Worm (Caenorhabditis elegans): Measurements from ENCODE around the gene srh-48.

Gene srh-48

DNA sequence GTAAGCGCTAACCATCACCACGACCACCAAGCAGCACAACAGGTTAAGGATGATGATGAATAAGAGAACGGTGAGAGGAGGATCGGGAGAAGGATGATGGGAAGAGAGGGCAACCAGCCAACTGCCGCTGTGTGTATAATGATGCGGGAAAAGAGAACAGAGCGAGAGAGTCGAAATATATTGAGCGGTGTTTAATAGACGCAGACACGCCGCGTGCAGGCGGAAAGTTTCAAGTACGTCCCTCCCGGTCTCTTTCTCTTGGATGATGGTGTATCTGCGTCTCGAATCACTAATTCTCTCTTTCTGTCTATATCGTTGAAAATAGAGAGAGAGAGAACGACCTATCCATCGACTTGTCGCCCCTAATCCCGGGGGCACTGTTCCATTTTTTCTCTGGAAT, 23.2 kb upstream of the srh-48 start (continued):
- TF ChIP-seq aptf-3 (GFP tag; IDR thresholded peaks at IDR 0.05) (no peak), chd-7 (tag; optimal IDR thresholded peaks at IDR 0.05) (no peak), F22D6.2 (tag; optimal IDR thresholded peaks at IDR 0.05) (no peak), mcd-1 (GFP tag; IDR thresholded peaks at IDR 0.05) (no peak), nhr-120 (GFP tag; IDR thresholded peaks at IDR 0.05) (no peak), Y53G8AR.9 (GFP tag; conservative IDR thresholded peaks at IDR 0.05) (no peak), efl-1 (GFP tag; optimal IDR thresholded peaks at IDR 0.05) (no peak), snpc-1.3 (tag; optimal IDR thresholded peaks at IDR 0.05; ENCODE audit: insufficient read depth) (no peak), Y95B8A.8 (GFP tag; IDR thresholded peaks at IDR 0.05) (no peak), Y79H2A.3 (GFP tag; conservative IDR thresholded peaks at IDR 0.05) (no peak), nfyb-1 (GFP tag; IDR thresholded peaks at IDR 0.05) (0 out of 2 replicates have a peak, but pooled peaks have one; percentile 54), attf-5 (GFP tag; optimal IDR thresholded peaks at IDR 0.05) (peak; percentile 39), ceh-27 (GFP tag; optimal IDR thresholded peaks at IDR 0.05) (peak; percentile 10), F33H1.4 (GFP tag; IDR thresholded peaks at IDR 0.05) (no peak), madf-8 (GFP tag; conservative IDR thresholded peaks at IDR 0.05) (no peak), athp-1 (tag; optimal IDR thresholded peaks at IDR 0.05) (no peak), lin-54 (GFP tag; optimal IDR thresholded peaks at IDR 0.05) (no peak), tbp1 (GFP tag; optimal IDR thresholded peaks at IDR 0.05) (peak; percentile 9), snpc-4 (GFP tag; optimal IDR thresholded peaks at IDR 0.05) (no peak), snpc-4 (tag; optimal IDR thresholded peaks at IDR 0.05) (no peak), hsf-1 (GFP tag; IDR thresholded peaks at IDR 0.05) (no peak), F57A8.1 (GFP tag; optimal IDR thresholded peaks at IDR 0.05) (no peak), akir-1 (GFP tag; optimal IDR thresholded peaks at IDR 0.05) (no peak), fkh-3 (tag; optimal IDR thresholded peaks at IDR 0.05) (no peak), sdz-38 (tag; optimal IDR thresholded peaks at IDR 0.05) (no peak), egrh-3 (GFP tag; IDR thresholded peaks at IDR 0.05) (no peak), let-607 (tag; optimal IDR thresholded peaks at IDR 0.05) (no peak), lag-1 (GFP tag; IDR thresholded peaks at IDR 0.05) (no peak), tbx-9 (tag; optimal IDR thresholded peaks at IDR 0.05; ENCODE audit: borderline replicate concordance) (no peak), D2030.7 (GFP tag; IDR thresholded peaks at IDR 0.05) (no peak), sptf-2 (GFP tag; optimal IDR thresholded peaks at IDR 0.05) (no peak), unc-62 (GFP tag; optimal IDR thresholded peaks at IDR 0.05) (no peak), snpc-3.4 (tag; optimal IDR thresholded peaks at IDR 0.05) (no peak), tlf-1 (GFP tag; optimal IDR thresholded peaks at IDR 0.05) (no peak), nhr-90 (tag; optimal IDR thresholded peaks at IDR 0.05) (no peak), mxl-1 (tag; optimal IDR thresholded peaks at IDR 0.05) (no peak), F55B11.4 (tag; optimal IDR thresholded peaks at IDR 0.05; ENCODE audit: borderline replicate concordance, insufficient read depth) (no peak)

DNA sequence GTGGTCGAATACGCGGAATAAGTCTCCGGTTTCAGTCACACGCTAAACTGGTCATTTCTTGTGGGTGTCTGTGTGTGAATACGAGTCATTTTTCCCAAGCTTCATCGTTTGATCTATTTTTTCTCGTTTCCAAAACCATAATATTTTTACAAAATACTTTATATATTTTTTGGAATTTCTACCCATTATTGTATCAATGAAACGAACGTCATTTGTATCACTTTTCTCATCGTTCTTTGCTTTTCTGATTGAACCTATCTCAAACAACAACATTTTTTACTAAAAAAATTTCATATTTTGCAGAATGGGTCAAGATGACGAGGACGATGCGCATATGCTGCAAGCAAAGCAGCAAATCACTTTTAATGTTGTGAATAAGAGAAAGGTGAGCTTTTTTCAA, 21.7 kb upstream of the srh-48 start, which contains the start of gene mel-11:
Gene mel-11 (plus strand): TSS at position 301 of the 400 bp plus-strand sequence.
- TF ChIP-seq xnd-1 (tag; optimal IDR thresholded peaks at IDR 0.05) (no peak), nhr-27 (tag; optimal IDR thresholded peaks at IDR 0.05) (no peak), sdz-38 (tag; optimal IDR thresholded peaks at IDR 0.05) (no peak), K11D2.4 (GFP tag; IDR thresholded peaks at IDR 0.05) (no peak), let-607 (tag; optimal IDR thresholded peaks at IDR 0.05) (no peak), rpc-1 (optimal IDR thresholded peaks at IDR 0.05) (no peak), rpc-1 (tag; optimal IDR thresholded peaks at IDR 0.05) (no peak), fkh-3 (tag; optimal IDR thresholded peaks at IDR 0.05) (no peak), athp-1 (tag; optimal IDR thresholded peaks at IDR 0.05) (no peak), madf-8 (GFP tag; conservative IDR thresholded peaks at IDR 0.05) (no peak)
